Fruit fly (Drosophila melanogaster) Kc167 (cell line): ENCODE data around the gene CG6873.

Experiments
- Sin3A ChIP-seq: fragments of >200 bp; optimal IDR thresholded peaks from 2 replicates; lab custom pipeline; 2018; ENCODE audit warnings: missing external identifiers
- h ChIP-seq: fragments of >200 bp; optimal IDR thresholded peaks from 3 replicates; lab custom pipeline; 2018; ENCODE audit warnings: missing external identifiers
- psq ChIP-seq: fragments of >200 bp; optimal IDR thresholded peaks from 2 replicates; lab custom pipeline; 2017; ENCODE audit warnings: missing external identifiers

- TF ChIP-seq Sin3A (lab: Kevin White, UChicago) (no peak), psq (lab: Kevin White, UChicago) (no peak), h (lab: Kevin White, UChicago) (no peak)
Observed at dm6 chrX:18771356-18771755, 31.7 kb upstream of the CG6873 start.
